Worm (Caenorhabditis elegans) whole organism, early embryonic: ENCODE data around the gene elo-6.

Experiments
- F13C5.2 ChIP-seq: sonication (generic microtip); optimal IDR thresholded peaks from 2 replicates; lab custom pipeline; 2017; ENCODE audit warnings: mild to moderate bottlenecking, missing genetic modification characterization, inconsistent platforms, missing compliant biosample characterization
- ama-1 ChIP-seq: fragments of 150-350 bp; optimal IDR thresholded peaks from 2 replicates; lab custom pipeline; 2014
- ceh-36 ChIP-seq: sonication (generic microtip); optimal IDR thresholded peaks from 2 replicates; lab custom pipeline; 2016; ENCODE audit warnings: missing genetic modification characterization, inconsistent platforms, missing compliant biosample characterization
- flt-1 ChIP-seq: fragments of 200-800 bp; sonication (Bioruptor generic); IDR thresholded peaks from 2 replicates; pipeline ENCODE4 v1.3.6; 2022; ENCODE audit warnings: missing genetic modification characterization, missing compliant biosample characterization
- tbx-11 ChIP-seq: fragments of 200-800 bp; sonication (Bioruptor generic); IDR thresholded peaks from 2 replicates; pipeline ENCODE4 v1.3.6; 2022; ENCODE audit warnings: missing genetic modification characterization, missing compliant biosample characterization

DNA sequence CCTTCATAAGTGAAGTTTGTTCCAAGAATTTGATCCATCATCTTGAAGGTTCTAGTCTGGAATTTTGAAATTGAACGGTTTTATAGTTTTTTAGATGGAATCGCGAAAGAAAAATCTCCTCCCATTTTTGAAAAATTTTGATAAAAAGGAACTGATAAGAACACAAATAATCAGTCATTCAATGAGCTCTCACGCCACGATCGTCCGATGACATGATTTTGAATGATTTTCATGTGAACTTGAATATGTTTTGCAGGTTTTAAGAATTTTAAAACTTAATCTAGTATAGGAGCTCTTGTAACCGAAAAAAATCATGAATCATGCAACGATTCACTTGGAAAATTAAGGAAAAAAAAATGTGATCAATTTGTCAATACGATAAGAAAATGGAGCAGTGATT is 11.3 kb downstream of the elo-6 start, which contains the start of gene elo-5:
- TF ChIP-seq ama-1 (lab: Kevin White, UChicago) (no peak), ceh-36 (tag; lab: Kevin White, UChicago) (no peak), flt-1 (GFP tag; lab: Robert Waterston, UW) (no peak), tbx-11 (GFP tag; lab: Robert Waterston, UW) (no peak), F13C5.2 (tag; lab: Kevin White, UChicago) (no peak)
